Fruit fly (Drosophila melanogaster) whole organism, wandering third instar larva: ENCODE data around the gene Rox8.

ENCODE experiments used
- Abd-B ChIP-seq: fragments of >200 bp; optimal IDR thresholded peaks from 2 replicates; lab custom pipeline; 2017; ENCODE audit warnings: missing biosample characterization, missing genetic modification characterization
- CG32264 ChIP-seq: fragments of 200-800 bp; sonication (Bioruptor generic); optimal IDR thresholded peaks from 2 replicates; lab custom pipeline; 2016; ENCODE audit warnings: missing biosample characterization, missing genetic modification characterization
- CG9705 ChIP-seq: fragments of 200-800 bp; sonication (Bioruptor generic); optimal IDR thresholded peaks from 2 replicates; lab custom pipeline; 2018; ENCODE audit warnings: missing biosample characterization, mild to moderate bottlenecking, missing genetic modification characterization
- CrebA ChIP-seq: fragments of 200-800 bp; sonication (Bioruptor generic); optimal IDR thresholded peaks from 2 replicates; lab custom pipeline; 2016; ENCODE audit warnings: missing biosample characterization, mild to moderate bottlenecking, missing genetic modification characterization, borderline replicate concordance
- Dfd ChIP-seq: fragments of >200 bp; optimal IDR thresholded peaks from 2 replicates; lab custom pipeline; 2017; ENCODE audit warnings: missing biosample characterization, missing genetic modification characterization
- Dif ChIP-seq: fragments of 200-275, 200-300 bp; sonication (Bioruptor generic); optimal IDR thresholded peaks from 2 replicates; lab custom pipeline; 2018; ENCODE audit warnings: missing biosample characterization, missing genetic modification characterization; ENCODE audit not compliant: partially characterized antibody
- GATAd ChIP-seq: sonication (Bioruptor generic); optimal IDR thresholded peaks from 2 replicates; lab custom pipeline; 2016; ENCODE audit warnings: missing biosample characterization, missing genetic modification characterization
- HLH106 ChIP-seq: fragments of 200-800 bp; optimal IDR thresholded peaks from 3 replicates; lab custom pipeline; 2019; ENCODE audit warnings: missing biosample characterization, mild to moderate bottlenecking, missing genetic modification characterization, moderate library complexity
- Hnf4 ChIP-seq: fragments of 200-800 bp; sonication (Bioruptor generic); optimal IDR thresholded peaks from 2 replicates; lab custom pipeline; 2016; ENCODE audit warnings: missing biosample characterization, mild to moderate bottlenecking, missing genetic modification characterization
- Hr78 ChIP-seq: fragments of >200 bp; optimal IDR thresholded peaks from 2 replicates; lab custom pipeline; 2017; ENCODE audit warnings: missing biosample characterization, missing genetic modification characterization
- Hr83 ChIP-seq: fragments of 200-300 bp; sonication (Bioruptor generic); optimal IDR thresholded peaks from 2 replicates; lab custom pipeline; 2016; ENCODE audit warnings: missing biosample characterization, mild to moderate bottlenecking, missing genetic modification characterization, moderate library complexity; ENCODE audit not compliant: poor library complexity, severe bottlenecking
- Jra ChIP-seq: sonication (Bioruptor generic); optimal IDR thresholded peaks from 2 replicates; lab custom pipeline; 2016; ENCODE audit warnings: missing biosample characterization, missing genetic modification characterization
- Mio ChIP-seq: sonication (Bioruptor generic); optimal IDR thresholded peaks from 2 replicates; lab custom pipeline; 2016; ENCODE audit warnings: missing biosample characterization, missing genetic modification characterization
- N ChIP-seq: fragments of >200 bp; optimal IDR thresholded peaks from 2 replicates; lab custom pipeline; 2018; ENCODE audit warnings: missing biosample characterization, missing external identifiers, missing genetic modification characterization
- OdsH ChIP-seq: fragments of 200-800 bp; sonication (Bioruptor generic); optimal IDR thresholded peaks from 2 replicates; lab custom pipeline; 2016; ENCODE audit warnings: missing biosample characterization, mild to moderate bottlenecking, missing genetic modification characterization
- Rel ChIP-seq, 2 experiments: fragments of 200-800 bp; sonication (Bioruptor generic) in 1 of 2; optimal IDR thresholded peaks; 2 replicates in 1 of 2; 3 replicates in 1 of 2; lab custom pipeline; 2016 to 2019; ENCODE audit warnings: mild to moderate bottlenecking in 2 of 2, missing biosample characterization in 2 of 2, missing genetic modification characterization in 2 of 2, moderate library complexity in 1 of 2
- Sp1 ChIP-seq: fragments of 200-800 bp; sonication (Bioruptor generic); optimal IDR thresholded peaks from 3 replicates; lab custom pipeline; 2019; ENCODE audit warnings: missing biosample characterization, mild to moderate bottlenecking, missing genetic modification characterization, moderate library complexity
- Vsx2 ChIP-seq: fragments of 200-300, 225-300 bp; sonication (Bioruptor generic); optimal IDR thresholded peaks from 2 replicates; lab custom pipeline; 2018; ENCODE audit warnings: missing biosample characterization, missing genetic modification characterization; ENCODE audit not compliant: partially characterized antibody
- br ChIP-seq: fragments of 200-800 bp; sonication (Bioruptor generic); optimal IDR thresholded peaks from 2 replicates; lab custom pipeline; 2016; ENCODE audit warnings: missing biosample characterization, missing genetic modification characterization
- brk ChIP-seq: fragments of 200-800 bp; sonication (Bioruptor generic); optimal IDR thresholded peaks from 2 replicates; lab custom pipeline; 2016; ENCODE audit warnings: missing biosample characterization, mild to moderate bottlenecking, missing genetic modification characterization
- dl ChIP-seq, 2 experiments: fragments of 175-275, 200-275 bp in 1 of 2; fragments of 200-275 bp in 1 of 2; sonication (Bioruptor generic); optimal IDR thresholded peaks; lab custom pipeline; 2018; ENCODE audit warnings: mild to moderate bottlenecking in 2 of 2, missing biosample characterization in 2 of 2, missing genetic modification characterization in 2 of 2, moderate library complexity in 2 of 2; ENCODE audit not compliant: partially characterized antibody in 2 of 2, insufficient read depth in 1 of 2
- dsf ChIP-seq: sonication (Bioruptor generic); optimal IDR thresholded peaks from 2 replicates; lab custom pipeline; 2016; ENCODE audit warnings: missing biosample characterization, missing genetic modification characterization, borderline replicate concordance
- ey ChIP-seq: fragments of 200-800 bp; sonication (Bioruptor generic); optimal IDR thresholded peaks from 2 replicates; lab custom pipeline; 2016; ENCODE audit warnings: missing biosample characterization, missing genetic modification characterization
- foxo ChIP-seq, 2 experiments: fragments of 200-800 bp; sonication (Bioruptor generic); optimal IDR thresholded peaks; 2 replicates in 1 of 2; 3 replicates in 1 of 2; lab custom pipeline; 2016 to 2017; ENCODE audit warnings: missing biosample characterization in 2 of 2, missing genetic modification characterization in 2 of 2
- fru ChIP-seq: fragments of 200-800 bp; sonication (Bioruptor generic); optimal IDR thresholded peaks from 3 replicates; lab custom pipeline; 2016; ENCODE audit warnings: missing biosample characterization, mild to moderate bottlenecking, missing genetic modification characterization
- h ChIP-seq: fragments of 200-800 bp; sonication (Bioruptor generic); optimal IDR thresholded peaks from 3 replicates; lab custom pipeline; 2016; ENCODE audit warnings: missing biosample characterization, mild to moderate bottlenecking, missing genetic modification characterization
- jim ChIP-seq: fragments of 175-275, 200-325 bp; sonication (Bioruptor generic); optimal IDR thresholded peaks from 2 replicates; lab custom pipeline; 2016; ENCODE audit warnings: missing biosample characterization, mild to moderate bottlenecking, missing genetic modification characterization
- lola ChIP-seq: fragments of >200 bp; optimal IDR thresholded peaks from 2 replicates; lab custom pipeline; 2017; ENCODE audit warnings: missing biosample characterization, missing genetic modification characterization
- rgr ChIP-seq: fragments of 200-800 bp; sonication (Bioruptor generic); optimal IDR thresholded peaks from 3 replicates; lab custom pipeline; 2016; ENCODE audit warnings: missing biosample characterization, mild to moderate bottlenecking, missing genetic modification characterization
- sage ChIP-seq: fragments of 200-800 bp; sonication (Bioruptor generic); optimal IDR thresholded peaks from 2 replicates; lab custom pipeline; 2016; ENCODE audit warnings: missing biosample characterization, mild to moderate bottlenecking, missing genetic modification characterization
- sv ChIP-seq: fragments of 200-800 bp; sonication (Bioruptor generic); optimal IDR thresholded peaks from 3 replicates; lab custom pipeline; 2016; ENCODE audit warnings: missing biosample characterization, missing genetic modification characterization
- tai ChIP-seq: sonication (Bioruptor generic); optimal IDR thresholded peaks from 2 replicates; lab custom pipeline; 2016; ENCODE audit warnings: missing biosample characterization, missing genetic modification characterization
- usp ChIP-seq: fragments of >200 bp; optimal IDR thresholded peaks from 2 replicates; lab custom pipeline; 2017; ENCODE audit warnings: missing biosample characterization, missing genetic modification characterization

The Rox8 gene

DNA sequence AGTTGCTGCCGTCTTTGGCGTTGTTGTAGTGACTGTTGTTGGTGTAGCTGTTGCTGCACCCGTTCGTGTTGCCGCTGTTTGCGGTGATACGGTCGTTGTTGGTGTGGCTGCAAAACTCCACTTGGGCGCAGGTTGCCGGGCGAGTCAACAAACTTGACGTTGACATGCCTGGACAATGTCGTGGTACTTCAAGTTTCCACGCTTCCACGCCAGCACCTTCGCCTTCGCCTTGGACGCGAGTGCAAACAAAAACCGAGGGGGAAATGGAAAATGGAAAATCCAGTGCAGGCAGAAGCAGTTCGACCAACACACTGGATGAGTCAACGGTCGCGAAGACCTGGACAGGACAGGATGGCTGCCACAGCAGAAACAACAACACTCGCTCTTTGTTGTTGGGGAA is 23.4 kb downstream of the Rox8 start:
- TF ChIP-seq CG32264 (no peak), HLH106 (tag; lab: Kevin White, UChicago) (no peak), N (GFP tag; lab: Kevin White, UChicago) (no peak), sage (GFP tag; lab: Kevin White, UChicago) (no peak), Dfd (no peak), Hr78 (GFP tag; lab: Kevin White, UChicago) (no peak), CrebA (GFP tag; lab: Kevin White, UChicago) (no peak), rgr (GFP tag; lab: Kevin White, UChicago) (no peak), Sp1 (GFP tag; lab: Kevin White, UChicago) (no peak), foxo (GFP tag; optimal IDR thresholded peaks at IDR 0.05; lab: Kevin White, UChicago) (no peak), br (no peak)

DNA sequence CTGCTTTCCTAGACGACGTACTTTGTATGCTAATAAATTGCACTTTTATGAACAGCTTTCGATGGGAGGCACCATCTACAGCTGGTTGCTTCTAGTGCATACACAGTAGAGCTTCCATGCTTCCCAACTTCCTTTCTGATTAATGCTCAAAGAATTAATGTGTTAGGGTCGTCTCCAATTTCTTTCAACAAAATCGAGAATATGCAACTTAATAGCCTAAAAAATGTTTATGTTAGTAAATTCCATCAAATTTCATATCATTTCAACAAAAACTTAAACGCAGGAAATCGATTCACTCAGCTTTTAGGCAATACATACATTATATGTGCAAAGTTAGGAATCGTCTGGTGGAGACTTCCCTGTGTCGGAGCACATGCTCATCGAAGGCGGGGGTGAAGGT is 23.9 kb downstream of the Rox8 start:
- no peak for TF ChIP-seq OdsH (GFP tag; lab: Kevin White, UChicago)
- no peak for TF ChIP-seq N (GFP tag; lab: Kevin White, UChicago)
- TF ChIP-seq sv (GFP tag; lab: Kevin White, UChicago): no peak
- TF ChIP-seq HLH106 (tag; lab: Kevin White, UChicago): no peak
- TF ChIP-seq usp (GFP tag; lab: Kevin White, UChicago): no peak
- no peak for TF ChIP-seq tai (GFP tag; lab: Kevin White, UChicago)

DNA sequence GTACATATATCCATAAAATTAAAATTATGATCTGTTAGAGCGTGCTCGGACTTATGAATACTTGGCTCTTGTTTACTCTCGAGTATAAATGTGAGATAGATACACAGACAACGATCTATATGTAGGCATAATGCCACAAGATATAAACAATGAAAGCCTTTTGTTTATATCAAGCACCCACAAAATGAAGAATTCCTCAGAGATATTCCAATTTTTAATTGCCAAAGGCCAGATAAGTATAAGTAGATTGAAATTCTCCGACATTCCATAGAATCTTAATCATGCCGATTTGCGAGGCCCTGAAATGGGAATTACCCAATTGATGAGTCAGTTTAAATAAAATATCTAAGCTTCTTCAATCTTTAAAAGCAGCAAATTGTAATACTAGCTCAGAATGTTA is 26.2 kb downstream of the Rox8 start:
- TF ChIP-seq h: no peak
- no peak for TF ChIP-seq Rel (GFP tag; optimal IDR thresholded peaks at IDR 0.05; lab: Kevin White, UChicago)
- TF ChIP-seq Rel (tag; optimal IDR thresholded peaks at IDR 0.05; lab: Kevin White, UChicago): no peak
- TF ChIP-seq Jra (GFP tag; lab: Kevin White, UChicago): no peak
- no peak for TF ChIP-seq Vsx2 (GFP tag; lab: Kevin White, UChicago)
- no peak for TF ChIP-seq br
- TF ChIP-seq ey: no peak
- no peak for TF ChIP-seq Mio (GFP tag; lab: Kevin White, UChicago)
- TF ChIP-seq Hnf4 (GFP tag; lab: Kevin White, UChicago): no peak
- no peak for TF ChIP-seq fru (GFP tag; lab: Kevin White, UChicago)
- TF ChIP-seq foxo (GFP tag; optimal IDR thresholded peaks at IDR 0.05; lab: Kevin White, UChicago): no peak
- no peak for TF ChIP-seq CG9705
- TF ChIP-seq jim (GFP tag; lab: Kevin White, UChicago): no peak
- no peak for TF ChIP-seq HLH106 (tag; lab: Kevin White, UChicago)
- no peak for TF ChIP-seq GATAd (GFP tag; lab: Kevin White, UChicago)
- no peak for TF ChIP-seq lola
- no peak for TF ChIP-seq Hr83 (GFP tag; lab: Kevin White, UChicago)
- no peak for TF ChIP-seq OdsH (GFP tag; lab: Kevin White, UChicago)

DNA sequence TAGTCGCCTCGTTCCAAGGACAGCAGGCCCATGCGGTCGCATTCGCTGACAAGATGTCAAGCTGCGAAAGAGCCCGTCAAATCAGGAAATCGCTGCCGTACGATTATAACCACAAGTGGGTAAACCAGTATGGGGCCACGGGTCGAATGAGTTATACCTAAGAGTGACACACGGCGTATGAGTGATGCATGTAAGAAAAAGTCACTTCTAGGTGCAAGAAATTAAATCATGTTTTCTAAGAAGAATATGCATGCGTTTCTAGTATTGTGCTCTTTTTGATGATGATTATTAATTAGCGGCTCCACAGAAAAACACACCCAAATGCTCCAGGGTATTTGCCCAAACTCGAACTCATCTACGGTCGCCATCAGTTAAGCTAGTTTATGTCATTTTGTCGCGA is 30.4 kb downstream of the Rox8 start:
- TF ChIP-seq N (GFP tag; lab: Kevin White, UChicago) (no peak), jim (GFP tag; lab: Kevin White, UChicago) (no peak), ey (no peak), Hnf4 (GFP tag; lab: Kevin White, UChicago) (no peak), Jra (GFP tag; lab: Kevin White, UChicago) (no peak), dl (GFP tag; optimal IDR thresholded peaks at IDR 0.05; lab: Kevin White, UChicago; ENCODE audit: insufficient read depth in 1 of 2, partially characterized antibody in 2 of 2) (no peak), sv (GFP tag; lab: Kevin White, UChicago) (no peak), Abd-B (GFP tag; lab: Kevin White, UChicago) (no peak), foxo (GFP tag; optimal IDR thresholded peaks at IDR 0.05; lab: Kevin White, UChicago) (no peak), brk (GFP tag; lab: Kevin White, UChicago) (no peak), usp (GFP tag; lab: Kevin White, UChicago) (no peak), dsf (GFP tag; lab: Kevin White, UChicago) (no peak), Sp1 (GFP tag; lab: Kevin White, UChicago) (no peak), fru (GFP tag; lab: Kevin White, UChicago) (no peak), rgr (GFP tag; lab: Kevin White, UChicago) (no peak), Dif (GFP tag; lab: Kevin White, UChicago) (no peak)
